Worm (Caenorhabditis elegans): Measurements from ENCODE around the gene cyn-4.

DNA sequence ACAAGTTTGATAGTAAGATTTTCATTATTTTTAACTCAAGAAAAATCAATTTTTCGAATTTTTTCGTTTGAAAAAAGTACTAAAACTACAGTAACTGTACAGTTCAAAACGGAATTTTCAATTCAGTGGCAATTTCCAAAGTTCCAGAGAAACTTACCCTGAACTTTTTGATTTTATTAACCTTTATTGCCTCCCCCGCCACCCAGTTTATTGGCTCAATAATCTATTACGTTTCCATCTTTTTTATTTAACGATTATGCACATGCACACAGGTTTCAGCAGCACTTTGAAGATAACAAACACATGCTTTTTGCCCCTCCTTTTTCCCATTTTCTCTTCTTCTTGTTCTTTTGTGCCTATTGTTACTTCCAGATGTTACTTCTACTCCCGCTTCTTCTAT, 8.2 kb upstream of the cyn-4 start, which contains the start of gene lurp-1:
- TF ChIP-seq daf-12 (tag; optimal IDR thresholded peaks at IDR 0.05) (no peak), zag-1 (tag; optimal IDR thresholded peaks at IDR 0.05) (no peak), unc-39 (tag; optimal IDR thresholded peaks at IDR 0.05) (no peak), ceh-20 (GFP tag; IDR thresholded peaks at IDR 0.05) (no peak)
